Worm (Caenorhabditis elegans): Measurements from ENCODE around the gene sul-2.

DNA sequence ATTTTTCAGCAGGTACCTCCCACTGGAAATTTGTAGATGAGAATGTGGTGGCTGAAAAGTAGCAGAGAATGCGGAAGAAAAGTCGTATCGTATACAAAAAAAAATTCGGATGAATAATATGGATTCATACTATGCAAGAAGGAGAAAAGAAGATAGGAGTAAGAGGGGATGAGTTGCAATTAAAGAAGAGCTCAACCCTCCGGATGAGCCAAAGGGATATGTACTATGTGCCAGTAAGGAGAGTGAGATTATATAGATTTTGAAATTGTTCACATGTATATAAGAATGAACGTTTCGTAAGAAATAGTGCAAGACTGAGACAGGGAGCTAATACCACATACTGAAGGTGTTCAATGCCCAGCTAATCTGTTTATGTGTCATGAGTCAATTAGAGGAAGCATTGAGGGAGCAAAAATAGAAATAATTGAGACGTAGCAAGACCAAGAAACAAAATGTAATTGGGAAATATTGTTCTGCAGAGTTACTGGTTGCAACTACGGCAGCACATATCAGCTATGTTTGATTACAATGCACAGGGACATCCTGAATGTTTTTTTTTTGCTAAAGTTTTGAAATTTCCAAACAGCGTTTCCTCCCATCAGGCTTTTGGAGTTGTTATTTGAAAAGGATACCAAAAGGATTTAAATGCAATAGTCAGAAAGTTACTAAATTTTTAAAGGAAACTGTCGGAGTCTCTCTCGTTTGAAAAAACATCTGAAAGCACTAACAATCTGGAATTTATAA lies 10.8 kb downstream of the sul-2 start, which contains the start of gene F20D6.8:
- TF ChIP-seq cog-1 (tag; optimal IDR thresholded peaks at IDR 0.05): no peak
- no peak for TF ChIP-seq ztf-23 (GFP tag; IDR thresholded peaks at IDR 0.05)
- TF ChIP-seq tab-1 (GFP tag; IDR thresholded peaks at IDR 0.05): no peak
- TF ChIP-seq ztf-29 (GFP tag; IDR thresholded peaks at IDR 0.05): no peak
- TF ChIP-seq med-1 (GFP tag; optimal IDR thresholded peaks at IDR 0.05; ENCODE audit: insufficient read depth): no peak
- no peak for TF ChIP-seq klf-2 (GFP tag; conservative IDR thresholded peaks at IDR 0.05)
- TF ChIP-seq flt-1 (GFP tag; IDR thresholded peaks at IDR 0.05): no peak
- TF ChIP-seq T22C8.4 (GFP tag; IDR thresholded peaks at IDR 0.05): no peak
- no peak for TF ChIP-seq ref-1 (GFP tag; conservative IDR thresholded peaks at IDR 0.05)

Measured in whole organism, midembryonic.